Worm (Caenorhabditis elegans) whole organism, L4/young adult: ENCODE measurements around the gene T02G5.14.

Experiments used
- W03F9.2 ChIP-seq: fragments of 150-350 bp; optimal IDR thresholded peaks from 2 replicates; lab custom pipeline; 2014; ENCODE audit warnings: missing biosample characterization, missing genetic modification characterization
- him-1 ChIP-seq: sonication (generic microtip); optimal IDR thresholded peaks from 2 replicates; lab custom pipeline; 2016; ENCODE audit warnings: missing genotype, missing genetic modification reagents, missing genetic modification characterization, missing compliant biosample characterization

ce11 chrII:7060202-7060601, 23.9 kb upstream of the T02G5.14 start:
- TF ChIP-seq W03F9.2 (tag; lab: Kevin White, UChicago): no peak
- TF ChIP-seq him-1: no peak
